Fruit fly (Drosophila melanogaster): Measurements from ENCODE around the gene Sirup.
A peak's percentile ranks its signal among the peaks of the same experiment; 100 is the strongest.

Gene Sirup

dm6 chr2L:8033756-8034155 lies 35.1 kb downstream of the Sirup start (continued):
- TF ChIP-seq CG15336 (GFP tag; IDR thresholded peaks at IDR 0.05) = peak; percentile 49; the same call in 1 of the 2 replicates
- TF ChIP-seq pdm3 (GFP tag; optimal IDR thresholded peaks at IDR 0.05) = peak; percentile 5
- TF ChIP-seq Lpt (GFP tag; optimal IDR thresholded peaks at IDR 0.05) = no peak
- no peak for TF ChIP-seq spab (GFP tag; optimal IDR thresholded peaks at IDR 0.05)
- TF ChIP-seq CG10669 (GFP tag; optimal IDR thresholded peaks at IDR 0.05) = no peak
- no peak for TF ChIP-seq cyc (GFP tag; optimal IDR thresholded peaks at IDR 0.05)
- no peak for TF ChIP-seq CG31627 (GFP tag; optimal IDR thresholded peaks at IDR 0.05)

dm6 chr2L:8034734-8035133 lies 36.1 kb downstream of the Sirup start:
- TF ChIP-seq cyc (GFP tag; optimal IDR thresholded peaks at IDR 0.05) = peak; percentile 23
- TF ChIP-seq fd85E (GFP tag; optimal IDR thresholded peaks at IDR 0.05) = no peak
- TF ChIP-seq CG15336 (GFP tag; IDR thresholded peaks at IDR 0.05) = peak; percentile 91
- TF ChIP-seq CG6792 (GFP tag; optimal IDR thresholded peaks at IDR 0.05) = peak; percentile 44
- TF ChIP-seq CG6854 (GFP tag; optimal IDR thresholded peaks at IDR 0.05) = no peak
- TF ChIP-seq Eip78C (GFP tag) = peak; percentile 86
- TF ChIP-seq Sox14 (GFP tag; optimal IDR thresholded peaks at IDR 0.05) = peak; percentile 71
- TF ChIP-seq vri (GFP tag; optimal IDR thresholded peaks at IDR 0.05) = peak; percentile 22
- TF ChIP-seq Sox102F (GFP tag; optimal IDR thresholded peaks at IDR 0.05) = no peak
- TF ChIP-seq CG16779 (tag; optimal IDR thresholded peaks at IDR 0.05) = no peak
- peak; percentile 11 for TF ChIP-seq dac (GFP tag; optimal IDR thresholded peaks at IDR 0.05)
- no peak for TF ChIP-seq Blimp-1 (GFP tag; optimal IDR thresholded peaks at IDR 0.05)
- peak; percentile 28 for TF ChIP-seq CG11762 (GFP tag; optimal IDR thresholded peaks at IDR 0.05; ENCODE audit: insufficient read depth)
- TF ChIP-seq OdsH (GFP tag; optimal IDR thresholded peaks at IDR 0.05) = peak; percentile 69
- peak; percentile 39 for TF ChIP-seq Hr39 (GFP tag; optimal IDR thresholded peaks at IDR 0.05)
- peak; percentile 2 for TF ChIP-seq Sox15 (GFP tag; optimal IDR thresholded peaks at IDR 0.05)
- TF ChIP-seq Lpt (GFP tag; optimal IDR thresholded peaks at IDR 0.05) = peak; percentile 71
- TF ChIP-seq svp (GFP tag) = no peak
- TF ChIP-seq pdm3 (GFP tag; optimal IDR thresholded peaks at IDR 0.05) = peak; percentile 66
- TF ChIP-seq net (GFP tag; optimal IDR thresholded peaks at IDR 0.05) = peak; percentile 65
- peak; percentile 76 for TF ChIP-seq Hr4 (GFP tag; optimal IDR thresholded peaks at IDR 0.05)
- TF ChIP-seq Smox (GFP tag; optimal IDR thresholded peaks at IDR 0.05) = peak; percentile 23
- TF ChIP-seq CG6276 (GFP tag; optimal IDR thresholded peaks at IDR 0.05) = no peak
- peak; percentile 22 for TF ChIP-seq CG6808 (GFP tag; optimal IDR thresholded peaks at IDR 0.05)
- no peak for TF ChIP-seq CG10669 (GFP tag; optimal IDR thresholded peaks at IDR 0.05)
- peak in 1 of 2 experiments; percentile 19 for TF ChIP-seq salr (GFP tag; optimal IDR thresholded peaks at IDR 0.05)
- TF ChIP-seq Eip93F (GFP tag; optimal IDR thresholded peaks at IDR 0.05) = no peak
- no peak for TF ChIP-seq fkh (GFP tag; optimal IDR thresholded peaks at IDR 0.05)
- TF ChIP-seq CG8319 (GFP tag; optimal IDR thresholded peaks at IDR 0.05) = no peak
- TF ChIP-seq CG1621 (tag; optimal IDR thresholded peaks at IDR 0.05) = peak; percentile 41
- no peak for TF ChIP-seq spab (GFP tag; optimal IDR thresholded peaks at IDR 0.05)
- peak; percentile 51 for TF ChIP-seq CG10631 (GFP tag; optimal IDR thresholded peaks at IDR 0.05)
- TF ChIP-seq Hr38 (GFP tag; optimal IDR thresholded peaks at IDR 0.05) = no peak
- TF ChIP-seq CG7368 (GFP tag; optimal IDR thresholded peaks at IDR 0.05) = peak; percentile 34
- no peak for TF ChIP-seq CG11902 (GFP tag; optimal IDR thresholded peaks at IDR 0.05)
- no peak for TF ChIP-seq CG9139 (GFP tag; optimal IDR thresholded peaks at IDR 0.05)
- TF ChIP-seq lz (GFP tag; optimal IDR thresholded peaks at IDR 0.05) = peak; percentile 31
- TF ChIP-seq CG34406 (GFP tag; optimal IDR thresholded peaks at IDR 0.05) = peak; percentile 44
- TF ChIP-seq esn (GFP tag; optimal IDR thresholded peaks at IDR 0.05) = peak; percentile 48
- TF ChIP-seq CG3032 (tag; optimal IDR thresholded peaks at IDR 0.05) = peak; percentile 36
- TF ChIP-seq Met (GFP tag; optimal IDR thresholded peaks at IDR 0.05) = no peak
- peak; percentile 57 for TF ChIP-seq dsx (GFP tag; optimal IDR thresholded peaks at IDR 0.05; ENCODE audit: poor library complexity, severe bottlenecking)
- peak; percentile 3 for TF ChIP-seq Ets21C (GFP tag; optimal IDR thresholded peaks at IDR 0.05)
- TF ChIP-seq CG4318 (GFP tag; optimal IDR thresholded peaks at IDR 0.05) = no peak
- no peak for TF ChIP-seq CG8632 (GFP tag; optimal IDR thresholded peaks at IDR 0.05)
- peak; percentile 63 for TF ChIP-seq Eip75B (GFP tag; optimal IDR thresholded peaks at IDR 0.05)
- peak; percentile 37 for TF ChIP-seq fd59A (GFP tag; optimal IDR thresholded peaks at IDR 0.05)
- TF ChIP-seq CG32006 (GFP tag; optimal IDR thresholded peaks at IDR 0.05) = peak; percentile 85
